Worm (Caenorhabditis elegans) whole organism, mixed stage, embryonic: ENCODE measurements around the gene blos-4.

Experiments used
- M03D4.4 ChIP-seq: sonication (generic microtip); optimal IDR thresholded peaks from 2 replicates; lab custom pipeline; 2017; ENCODE audit warnings: mild to moderate bottlenecking, missing genetic modification characterization, missing compliant biosample characterization
- bed-3 ChIP-seq: fragments of 200-800 bp; sonication (Bioruptor generic); optimal IDR thresholded peaks from 3 replicates; lab custom pipeline; 2018; ENCODE audit warnings: mild to moderate bottlenecking, missing genetic modification characterization, moderate library complexity, missing compliant biosample characterization
- ceh-39 ChIP-seq: fragments of 150-350 bp; optimal IDR thresholded peaks from 2 replicates; lab custom pipeline; 2014; ENCODE audit warnings: missing biosample characterization, missing genetic modification characterization
- ceh-83 ChIP-seq: fragments of 200-800 bp; sonication (Bioruptor generic); optimal IDR thresholded peaks from 2 replicates; lab custom pipeline; 2018; ENCODE audit warnings: mild to moderate bottlenecking, missing genetic modification characterization, missing compliant biosample characterization
- ces-1 ChIP-seq: fragments of 150-350 bp; optimal IDR thresholded peaks from 2 replicates; lab custom pipeline; 2014; ENCODE audit warnings: missing biosample characterization, missing genetic modification reagents, missing genetic modification characterization
- cnd-1 ChIP-seq: fragments of 200-800 bp; sonication (Bioruptor generic); optimal IDR thresholded peaks from 2 replicates; lab custom pipeline; 2018; ENCODE audit warnings: mild to moderate bottlenecking, missing genetic modification characterization, missing compliant biosample characterization
- drap-1 ChIP-seq: fragments of 200-800 bp; sonication (Bioruptor generic); optimal IDR thresholded peaks from 3 replicates; lab custom pipeline; 2018; ENCODE audit warnings: mild to moderate bottlenecking, missing genetic modification characterization, missing compliant biosample characterization
- elt-1 ChIP-seq: sonication (generic microtip); optimal IDR thresholded peaks from 2 replicates; lab custom pipeline; 2017; ENCODE audit warnings: missing genetic modification characterization, mild to moderate bottlenecking, missing compliant biosample characterization, antibody characterized with exemption, moderate library complexity, borderline replicate concordance; ENCODE audit not compliant: insufficient read depth
- elt-3 ChIP-seq: fragments of 150-350 bp; optimal IDR thresholded peaks from 2 replicates; lab custom pipeline; 2014; ENCODE audit warnings: missing biosample characterization, missing genetic modification characterization
- flh-1 ChIP-seq: fragments of 200-800 bp; sonication (Bioruptor generic); optimal IDR thresholded peaks from 2 replicates; lab custom pipeline; 2018; ENCODE audit warnings: mild to moderate bottlenecking, missing genetic modification characterization, moderate library complexity, missing compliant biosample characterization
- ham-2 ChIP-seq: fragments of 200-800 bp; sonication (Bioruptor generic); optimal IDR thresholded peaks from 2 replicates; lab custom pipeline; 2018; ENCODE audit warnings: mild to moderate bottlenecking, missing genetic modification characterization, missing compliant biosample characterization
- hlh-1 ChIP-seq: fragments of 150-350 bp; optimal IDR thresholded peaks from 2 replicates; lab custom pipeline; 2014; ENCODE audit warnings: missing biosample characterization, missing genetic modification reagents, missing genetic modification characterization
- lin-13 ChIP-seq: fragments of 150-350 bp; optimal IDR thresholded peaks from 2 replicates; lab custom pipeline; 2014; ENCODE audit warnings: missing biosample characterization, missing genetic modification characterization
- lin-32 ChIP-seq: fragments of 200-800 bp; sonication (Bioruptor generic); optimal IDR thresholded peaks from 2 replicates; lab custom pipeline; 2018; ENCODE audit warnings: mild to moderate bottlenecking, missing genetic modification characterization, missing compliant biosample characterization
- lsy-2 ChIP-seq: fragments of 150-350 bp; optimal IDR thresholded peaks from 2 replicates; lab custom pipeline; 2014; ENCODE audit warnings: missing biosample characterization, missing genetic modification characterization
- mab-5 ChIP-seq: fragments of 150-350 bp; optimal IDR thresholded peaks from 2 replicates; lab custom pipeline; 2014; ENCODE audit warnings: missing biosample characterization, missing genetic modification characterization
- mep-1 ChIP-seq: fragments of 150-350 bp; optimal IDR thresholded peaks from 2 replicates; lab custom pipeline; 2017; ENCODE audit warnings: missing biosample characterization, missing genetic modification reagents, missing genetic modification characterization, inconsistent platforms
- mls-2 ChIP-seq: sonication (generic microtip); optimal IDR thresholded peaks from 2 replicates; lab custom pipeline; 2016; ENCODE audit warnings: mild to moderate bottlenecking, missing genetic modification characterization, moderate library complexity, missing compliant biosample characterization
- nhr-12 ChIP-seq: fragments of 150-350 bp; optimal IDR thresholded peaks from 2 replicates; lab custom pipeline; 2014; ENCODE audit warnings: missing biosample characterization, missing genetic modification characterization
- nhr-2 ChIP-seq: fragments of 150-350 bp; optimal IDR thresholded peaks from 2 replicates; lab custom pipeline; 2014; ENCODE audit warnings: missing biosample characterization, missing genetic modification characterization
- nhr-237 ChIP-seq: fragments of 150-350 bp; optimal IDR thresholded peaks from 2 replicates; lab custom pipeline; 2014; ENCODE audit warnings: missing biosample characterization, missing genetic modification characterization
- nhr-28 ChIP-seq: fragments of 150-350 bp; optimal IDR thresholded peaks from 2 replicates; lab custom pipeline; 2014; ENCODE audit warnings: missing biosample characterization, missing genetic modification characterization
- nhr-76 ChIP-seq: sonication (generic microtip); optimal IDR thresholded peaks from 2 replicates; lab custom pipeline; 2017; ENCODE audit warnings: missing biosample characterization, missing genetic modification characterization
- pha-4 ChIP-seq: fragments of 150-350 bp; optimal IDR thresholded peaks from 2 replicates; lab custom pipeline; 2018; ENCODE audit warnings: missing biosample characterization, missing genetic modification reagents, missing genetic modification characterization
- snpc-4 ChIP-seq: fragments of 150-350 bp; optimal IDR thresholded peaks from 2 replicates; lab custom pipeline; 2014; ENCODE audit warnings: missing biosample characterization, missing genetic modification characterization
- sptf-1 ChIP-seq: sonication (generic microtip); optimal IDR thresholded peaks from 2 replicates; lab custom pipeline; 2017; ENCODE audit warnings: mild to moderate bottlenecking, missing genetic modification characterization, moderate library complexity, missing compliant biosample characterization
- unc-120 ChIP-seq: sonication (generic microtip); optimal IDR thresholded peaks from 2 replicates; lab custom pipeline; 2017; ENCODE audit warnings: missing genetic modification characterization, missing compliant biosample characterization; ENCODE audit not compliant: poor library complexity, severe bottlenecking
- unc-39 ChIP-seq: fragments of 150-350 bp; optimal IDR thresholded peaks from 2 replicates; lab custom pipeline; 2014; ENCODE audit warnings: missing biosample characterization, missing genetic modification characterization
- unc-62 ChIP-seq: fragments of 150-350 bp; optimal IDR thresholded peaks from 2 replicates; lab custom pipeline; 2014; ENCODE audit warnings: missing biosample characterization, missing genetic modification reagents, missing genetic modification characterization
- zip-8 ChIP-seq: fragments of 150-350 bp; optimal IDR thresholded peaks from 2 replicates; lab custom pipeline; 2014; ENCODE audit warnings: missing biosample characterization, missing genetic modification characterization

blos-4 gene

DNA sequence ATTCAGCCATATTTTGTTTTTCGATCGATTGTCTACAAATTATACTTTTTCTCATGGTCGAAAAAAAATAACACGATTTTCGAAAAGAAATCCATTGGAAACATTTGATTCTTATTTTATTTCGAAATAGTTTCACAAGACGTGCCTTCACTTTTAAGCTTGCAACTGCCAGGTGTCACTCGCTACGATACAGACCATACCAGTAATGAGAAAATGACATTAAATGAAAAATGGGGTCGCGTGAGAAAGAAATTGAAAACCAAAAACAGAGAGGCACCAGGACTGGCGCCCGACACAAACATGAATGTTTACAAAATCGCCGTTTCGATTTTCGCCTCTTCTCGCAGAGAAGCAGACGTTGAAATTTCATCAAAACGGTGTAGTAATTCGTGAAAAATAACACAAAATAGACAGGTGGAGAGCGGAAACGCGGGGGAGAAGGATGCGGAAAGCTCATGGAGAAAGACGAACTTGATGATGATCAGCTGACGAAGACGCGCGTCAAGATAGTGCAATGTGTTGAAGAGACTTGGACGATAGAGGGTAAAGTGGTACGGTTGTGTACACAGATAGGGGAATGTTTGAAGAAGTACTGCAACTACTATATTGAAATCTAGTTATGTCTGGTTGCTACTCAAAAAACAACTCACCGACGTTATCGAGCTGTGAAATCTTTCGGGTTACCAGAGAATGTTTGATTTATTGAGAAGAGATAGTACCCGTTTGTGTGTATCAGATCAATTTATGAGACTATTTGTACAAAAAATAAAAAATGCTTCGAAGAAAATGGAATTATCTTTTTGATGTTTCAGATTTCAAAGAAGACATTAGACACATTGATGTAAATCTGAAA is 8.7 kb upstream of the blos-4 start:
- TF ChIP-seq hlh-1 (tag; lab: Kevin White, UChicago): peak; percentile 4
- no peak for TF ChIP-seq flh-1 (GFP tag; lab: Kevin White, UChicago)
- peak; percentile 24 for TF ChIP-seq unc-120 (tag; lab: Kevin White, UChicago)

DNA sequence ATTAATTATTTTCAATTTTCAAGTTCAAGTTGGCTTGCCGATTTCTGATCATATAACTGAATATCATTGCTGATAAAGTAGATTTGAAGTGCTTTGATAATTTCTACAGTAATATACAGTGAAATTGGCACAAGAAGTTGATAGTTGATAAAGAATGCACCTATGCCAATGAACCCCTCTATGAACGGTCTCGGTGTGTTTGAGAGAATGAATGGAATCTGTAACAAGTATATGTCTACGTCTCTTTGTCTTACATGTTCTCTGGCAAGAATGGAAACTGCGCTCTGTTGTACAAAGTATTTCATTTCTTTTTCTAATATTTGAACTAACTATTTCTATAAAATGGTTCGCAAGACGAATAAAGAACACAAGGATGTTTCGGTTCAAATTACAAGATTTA is 3.3 kb upstream of the blos-4 start, which contains the start of gene T24H7.8:
Gene T24H7.8 (plus strand): TSS at position 301 of the 400 bp plus-strand sequence.
- TF ChIP-seq elt-3: no peak

DNA sequence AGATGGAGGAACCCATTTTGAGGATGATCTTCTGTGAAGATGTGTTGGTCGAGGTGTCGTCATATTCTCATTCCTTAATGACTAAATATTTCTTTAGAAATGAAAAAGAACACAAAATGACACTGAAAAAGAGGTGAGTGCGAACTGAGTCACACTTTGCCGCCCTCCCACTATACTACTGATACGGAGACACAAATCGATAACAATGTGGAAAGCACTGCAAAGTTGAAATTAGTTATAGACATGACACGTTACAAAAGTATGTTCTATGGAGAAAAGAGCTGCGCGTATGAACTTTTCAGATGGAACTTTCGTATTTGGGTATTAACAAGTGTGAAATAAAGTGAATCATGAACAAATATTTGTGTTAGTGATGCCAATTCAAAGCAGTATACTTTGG is 878 bp upstream of the blos-4 start, which contains the start of gene tat-4:
Gene tat-4 (minus strand): TSS at position 117 of the 400 bp plus-strand sequence.
- TF ChIP-seq drap-1 (GFP tag; lab: Kevin White, UChicago): no peak
- TF ChIP-seq unc-39: no peak
- no peak for TF ChIP-seq lsy-2 (tag; lab: Kevin White, UChicago)
- TF ChIP-seq lin-13 (tag; lab: Kevin White, UChicago): no peak
- TF ChIP-seq elt-3: no peak
- TF ChIP-seq flh-1 (GFP tag; lab: Kevin White, UChicago): no peak
- TF ChIP-seq nhr-76: no peak
- TF ChIP-seq nhr-237: no peak
- no peak for TF ChIP-seq bed-3 (GFP tag; lab: Kevin White, UChicago)
- TF ChIP-seq nhr-28 (tag; lab: Kevin White, UChicago): no peak
- TF ChIP-seq ceh-39 (tag; lab: Kevin White, UChicago): no peak
- no peak for TF ChIP-seq pha-4 (tag; lab: Kevin White, UChicago)
- no peak for TF ChIP-seq nhr-12
- no peak for TF ChIP-seq cnd-1 (tag; lab: Kevin White, UChicago)
- TF ChIP-seq hlh-1 (tag; lab: Kevin White, UChicago): no peak
- TF ChIP-seq lin-32 (GFP tag; lab: Kevin White, UChicago): no peak

DNA sequence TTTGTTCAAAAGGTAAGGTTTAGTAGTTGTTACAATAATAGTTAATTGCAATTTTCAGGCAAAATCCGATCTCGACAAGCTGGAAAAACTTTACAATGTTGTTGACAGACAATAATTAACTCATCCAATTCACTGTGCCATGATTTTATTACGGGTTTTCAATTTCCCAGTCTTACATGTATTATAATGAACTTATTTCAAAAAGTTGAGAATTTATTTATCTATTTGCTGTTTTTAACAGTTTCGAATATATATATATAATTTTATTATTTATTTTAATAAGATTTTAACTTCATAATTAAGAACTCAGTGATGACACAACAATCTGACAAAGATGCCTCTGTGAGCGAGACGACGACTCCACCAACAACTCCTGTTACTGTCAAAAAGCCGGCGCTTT is 1.0 kb downstream of the blos-4 start, which contains the start of gene lelo-1:
Gene lelo-1 (plus strand): TSS at position 301 of the 400 bp plus-strand sequence.
- TF ChIP-seq ces-1 (GFP tag; lab: Kevin White, UChicago) (no peak), lin-32 (GFP tag; lab: Kevin White, UChicago) (no peak), nhr-28 (tag; lab: Kevin White, UChicago) (no peak), mls-2 (tag; lab: Kevin White, UChicago) (no peak), sptf-1 (no peak), unc-62 (GFP tag; lab: Kevin White, UChicago) (no peak), nhr-2 (no peak)

DNA sequence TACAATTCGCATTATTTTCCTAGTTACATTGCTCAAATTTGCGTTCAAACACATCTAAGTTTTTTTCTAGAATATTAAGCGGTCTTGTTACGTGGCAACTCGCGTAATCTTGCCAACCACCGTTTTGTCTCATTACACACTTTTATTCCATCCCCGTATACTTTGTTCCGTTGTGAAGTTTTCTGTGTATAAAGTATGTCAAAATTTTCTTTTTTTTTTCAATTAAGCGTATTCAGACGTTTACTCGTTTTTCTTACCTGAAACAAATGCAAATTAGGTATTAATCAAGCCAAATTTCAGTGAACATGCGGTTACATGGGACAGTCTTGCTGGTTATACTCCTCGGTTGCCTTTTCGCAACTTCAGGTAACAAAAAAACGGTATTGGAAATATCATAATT is 2.0 kb downstream of the blos-4 start, which contains the start of gene T24H7.2:
Gene T24H7.2 (plus strand): TSS at position 301 of the 400 bp plus-strand sequence.
- TF ChIP-seq mls-2 (tag; lab: Kevin White, UChicago): no peak
- TF ChIP-seq bed-3 (GFP tag; lab: Kevin White, UChicago): no peak
- TF ChIP-seq hlh-1 (tag; lab: Kevin White, UChicago): no peak
- TF ChIP-seq nhr-237: no peak
- TF ChIP-seq snpc-4: no peak
- TF ChIP-seq nhr-12: no peak
- no peak for TF ChIP-seq nhr-28 (tag; lab: Kevin White, UChicago)
- TF ChIP-seq flh-1 (GFP tag; lab: Kevin White, UChicago): no peak
- no peak for TF ChIP-seq ces-1 (GFP tag; lab: Kevin White, UChicago)
- no peak for TF ChIP-seq mep-1 (tag; lab: Kevin White, UChicago)
- no peak for TF ChIP-seq unc-39
- TF ChIP-seq nhr-2: no peak
- no peak for TF ChIP-seq mab-5
- TF ChIP-seq elt-1 (tag; lab: Kevin White, UChicago): no peak
- TF ChIP-seq M03D4.4: no peak
- TF ChIP-seq elt-3: no peak
- no peak for TF ChIP-seq ham-2 (GFP tag; lab: Kevin White, UChicago)
- TF ChIP-seq zip-8 (tag; lab: Kevin White, UChicago): no peak
- no peak for TF ChIP-seq ceh-83 (GFP tag; lab: Kevin White, UChicago)
- TF ChIP-seq, all 35 proteins: peak for 0
